Worm (Caenorhabditis elegans) whole organism, early embryonic: Measurements from ENCODE around the gene ZC513.2.

Experiments used
- B0310.2 ChIP-seq: sonication (generic microtip); optimal IDR thresholded peaks from 2 replicates; lab custom pipeline; 2016; ENCODE audit warnings: mild to moderate bottlenecking, missing genetic modification characterization, missing compliant biosample characterization
- F13C5.2 ChIP-seq: sonication (generic microtip); optimal IDR thresholded peaks from 2 replicates; lab custom pipeline; 2017; ENCODE audit warnings: mild to moderate bottlenecking, missing genetic modification characterization, inconsistent platforms, missing compliant biosample characterization
- aly-1 ChIP-seq: sonication (generic microtip); optimal IDR thresholded peaks from 2 replicates; lab custom pipeline; 2016; ENCODE audit warnings: missing genetic modification characterization, missing compliant biosample characterization
- ama-1 ChIP-seq: fragments of 150-350 bp; optimal IDR thresholded peaks from 2 replicates; lab custom pipeline; 2014
- ceh-13 ChIP-seq: fragments of 200-800 bp; sonication (Bioruptor generic); optimal IDR thresholded peaks from 2 replicates; lab custom pipeline; 2018; ENCODE audit warnings: mild to moderate bottlenecking, missing genetic modification characterization, missing compliant biosample characterization
- ceh-36 ChIP-seq: sonication (generic microtip); optimal IDR thresholded peaks from 2 replicates; lab custom pipeline; 2016; ENCODE audit warnings: missing genetic modification characterization, inconsistent platforms, missing compliant biosample characterization
- ets-7 ChIP-seq: sonication (generic microtip); optimal IDR thresholded peaks from 2 replicates; lab custom pipeline; 2016; ENCODE audit warnings: missing genotype, missing genetic modification characterization, missing compliant biosample characterization
- flt-1 ChIP-seq: fragments of 200-800 bp; sonication (Bioruptor generic); IDR thresholded peaks from 2 replicates; pipeline ENCODE4 v1.3.6; 2022; ENCODE audit warnings: missing genetic modification characterization, missing compliant biosample characterization
- hmbx-1 ChIP-seq: sonication (generic microtip); optimal IDR thresholded peaks from 2 replicates; lab custom pipeline; 2016; ENCODE audit warnings: mild to moderate bottlenecking, missing genetic modification characterization, missing compliant biosample characterization
- hmg-4 ChIP-seq: fragments of 200-800 bp; sonication (Bioruptor generic); optimal IDR thresholded peaks from 2 replicates; lab custom pipeline; 2018; ENCODE audit warnings: mild to moderate bottlenecking, missing genetic modification characterization, missing compliant biosample characterization
- hnd-1 ChIP-seq: sonication (generic microtip); optimal IDR thresholded peaks from 2 replicates; lab custom pipeline; 2016; ENCODE audit warnings: missing genetic modification characterization, missing compliant biosample characterization
- pes-1 ChIP-seq: fragments of 200-800 bp; sonication (Bioruptor generic); IDR thresholded peaks from 2 replicates; pipeline ENCODE4 v1.3.6; 2022; ENCODE audit warnings: missing genetic modification reagents, missing genetic modification characterization, missing compliant biosample characterization
- scrt-1 ChIP-seq: fragments of 200-800 bp; sonication (Bioruptor generic); IDR thresholded peaks from 2 replicates; pipeline ENCODE4 v1.3.6; 2022; ENCODE audit warnings: missing genetic modification characterization, missing compliant biosample characterization
- sea-1 ChIP-seq: fragments of 200-800 bp; sonication (Bioruptor generic); conservative IDR thresholded peaks from 2 replicates; pipeline ENCODE4 v1.3.6; 2022; ENCODE audit warnings: missing genetic modification characterization, missing compliant biosample characterization
- tbx-11 ChIP-seq: fragments of 200-800 bp; sonication (Bioruptor generic); IDR thresholded peaks from 2 replicates; pipeline ENCODE4 v1.3.6; 2022; ENCODE audit warnings: missing genetic modification characterization, missing compliant biosample characterization
- tbx-37 ChIP-seq: fragments of 200-800 bp; sonication (Bioruptor generic); conservative IDR thresholded peaks from 2 replicates; pipeline ENCODE4 v1.3.6; 2022; ENCODE audit warnings: missing genetic modification reagents, missing genetic modification characterization, missing compliant biosample characterization
- tra-4 ChIP-seq: sonication (generic microtip); optimal IDR thresholded peaks from 2 replicates; lab custom pipeline; 2017; ENCODE audit warnings: missing genetic modification characterization, missing compliant biosample characterization

Gene ZC513.2

DNA sequence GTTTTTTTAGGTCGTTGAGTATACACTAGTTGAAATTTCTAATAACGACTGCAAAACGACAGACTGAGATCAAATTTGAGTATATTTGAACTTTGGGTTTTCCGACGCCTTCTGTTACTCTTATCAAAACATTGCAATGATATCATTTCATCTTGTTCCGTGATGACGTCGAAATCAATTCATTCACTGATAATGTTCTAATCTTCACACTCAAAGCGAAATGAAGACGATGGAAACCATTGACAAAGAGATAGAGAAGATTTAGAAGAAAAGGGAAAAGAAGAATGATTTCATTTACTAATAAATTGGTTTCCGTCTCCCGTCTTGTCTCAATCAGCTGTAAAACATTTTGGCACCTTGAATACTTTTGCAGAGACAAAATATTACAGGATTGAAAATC is 18.9 kb downstream of the ZC513.2 start:
- no peak for TF ChIP-seq hnd-1 (tag; lab: Kevin White, UChicago)
- TF ChIP-seq pes-1 (GFP tag; lab: Robert Waterston, UW) = no peak
- no peak for TF ChIP-seq B0310.2 (tag; lab: Kevin White, UChicago)
- no peak for TF ChIP-seq F13C5.2 (tag; lab: Kevin White, UChicago)
- no peak for TF ChIP-seq ceh-36 (tag; lab: Kevin White, UChicago)
- no peak for TF ChIP-seq aly-1 (tag; lab: Kevin White, UChicago)
- TF ChIP-seq ama-1 = no peak
- TF ChIP-seq flt-1 (GFP tag; lab: Robert Waterston, UW) = no peak
- no peak for TF ChIP-seq tbx-37
- TF ChIP-seq sea-1 (GFP tag; lab: Robert Waterston, UW) = no peak
- no peak for TF ChIP-seq hmbx-1 (tag; lab: Kevin White, UChicago)
- TF ChIP-seq tra-4 (tag; lab: Kevin White, UChicago) = no peak
- TF ChIP-seq hmg-4 (GFP tag; lab: Kevin White, UChicago) = no peak

DNA sequence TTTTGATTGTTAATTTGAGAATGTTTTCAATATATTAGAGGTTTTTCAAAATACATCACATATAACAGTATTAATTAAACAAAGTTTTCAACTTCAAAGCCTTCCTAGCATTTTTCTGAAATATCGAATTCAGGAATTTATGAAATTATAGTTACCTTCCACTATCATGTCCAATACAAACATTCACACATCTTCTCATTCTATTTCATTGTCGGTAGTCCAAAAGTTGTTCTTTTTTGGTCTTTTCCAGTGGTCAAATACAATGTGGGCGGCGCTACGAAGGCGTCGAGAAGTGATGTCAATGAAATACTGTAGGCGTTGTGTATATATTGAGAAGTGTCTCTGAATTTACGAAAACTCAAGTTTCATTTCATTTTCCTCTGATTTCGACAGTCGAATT is 21.5 kb downstream of the ZC513.2 start, which contains the start of gene catp-3:
Gene catp-3 (plus strand): TSS at position 301 of the 400 bp plus-strand sequence.
- TF ChIP-seq scrt-1 (no peak), ets-7 (tag; lab: Kevin White, UChicago) (no peak), hmbx-1 (tag; lab: Kevin White, UChicago) (no peak), hnd-1 (tag; lab: Kevin White, UChicago) (no peak), flt-1 (GFP tag; lab: Robert Waterston, UW) (no peak), ama-1 (no peak), hmg-4 (GFP tag; lab: Kevin White, UChicago) (no peak), tra-4 (tag; lab: Kevin White, UChicago) (no peak), ceh-13 (GFP tag; lab: Kevin White, UChicago) (no peak), ceh-36 (tag; lab: Kevin White, UChicago) (no peak), sea-1 (GFP tag; lab: Robert Waterston, UW) (no peak), aly-1 (tag; lab: Kevin White, UChicago) (no peak), B0310.2 (tag; lab: Kevin White, UChicago) (no peak), tbx-37 (no peak), pes-1 (GFP tag; lab: Robert Waterston, UW) (no peak), tbx-11 (GFP tag; lab: Robert Waterston, UW) (no peak), F13C5.2 (tag; lab: Kevin White, UChicago) (no peak)

ce11 chrV:8079813-8080212 is 25.6 kb downstream of the ZC513.2 start:
- no peak for TF ChIP-seq scrt-1
- no peak for TF ChIP-seq hmbx-1 (tag; lab: Kevin White, UChicago)
- no peak for TF ChIP-seq ama-1
- TF ChIP-seq ets-7 (tag; lab: Kevin White, UChicago) = no peak

DNA sequence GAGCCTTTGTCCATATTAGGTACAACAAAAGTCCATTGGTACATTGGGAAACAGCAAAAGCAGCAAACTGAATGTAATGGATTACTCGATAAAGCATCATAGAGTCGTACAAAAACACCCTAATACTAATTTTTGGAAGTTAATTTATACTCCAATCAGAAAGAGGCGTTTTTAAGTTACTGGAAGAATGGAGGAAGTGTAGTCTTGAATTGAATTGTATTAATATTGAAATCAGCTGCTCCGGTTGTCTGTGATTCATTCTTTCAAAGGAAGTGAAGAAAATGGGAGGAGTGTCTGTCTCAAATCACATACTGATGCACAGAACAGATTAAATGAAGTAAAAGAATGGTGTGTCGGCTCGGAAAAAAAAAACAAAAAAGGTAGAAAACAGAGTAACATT is 27.3 kb downstream of the ZC513.2 start, which contains the start of gene str-131:
Gene str-131 (minus strand): TSS at position 101 of the 400 bp plus-strand sequence.
- TF ChIP-seq flt-1 (GFP tag; lab: Robert Waterston, UW) = no peak
- no peak for TF ChIP-seq sea-1 (GFP tag; lab: Robert Waterston, UW)
- TF ChIP-seq ceh-13 (GFP tag; lab: Kevin White, UChicago) = no peak
- TF ChIP-seq scrt-1 = no peak
- TF ChIP-seq ama-1 = no peak

ce11 chrV:8085141-8085540 is 30.9 kb downstream of the ZC513.2 start, which contains the start of gene C09H5.7:
Gene C09H5.7 (minus strand): TSS chrV:8085241.
- no peak for TF ChIP-seq ceh-36 (tag; lab: Kevin White, UChicago)
- TF ChIP-seq pes-1 (GFP tag; lab: Robert Waterston, UW) = no peak
- no peak for TF ChIP-seq tbx-11 (GFP tag; lab: Robert Waterston, UW)
- TF ChIP-seq F13C5.2 (tag; lab: Kevin White, UChicago) = no peak

DNA sequence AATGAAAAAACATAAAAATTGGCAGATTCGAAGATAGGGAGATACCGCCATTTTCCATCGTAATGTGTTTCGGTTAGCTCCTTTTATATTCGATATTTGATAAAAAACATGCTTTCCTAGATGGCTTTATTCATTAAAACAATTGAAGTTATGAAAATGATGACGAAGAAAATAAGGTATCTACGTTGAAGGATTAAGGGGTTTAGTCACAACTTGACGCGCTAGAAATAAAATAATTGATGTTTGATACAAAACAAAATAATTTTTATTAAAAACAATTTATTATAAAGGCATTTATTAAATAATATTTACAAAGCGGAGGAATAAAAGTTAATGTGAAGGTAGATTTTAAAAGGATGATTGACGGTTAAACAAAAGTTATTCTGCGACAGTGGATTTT is 36.4 kb downstream of the ZC513.2 start, which contains the start of gene str-130:
Gene str-130 (minus strand): TSS at position 101 of the 400 bp plus-strand sequence.
- TF ChIP-seq ceh-13 (GFP tag; lab: Kevin White, UChicago) (no peak), B0310.2 (tag; lab: Kevin White, UChicago) (no peak), flt-1 (GFP tag; lab: Robert Waterston, UW) (no peak), ets-7 (tag; lab: Kevin White, UChicago) (no peak), ama-1 (no peak), scrt-1 (no peak), F13C5.2 (tag; lab: Kevin White, UChicago) (no peak), hmg-4 (GFP tag; lab: Kevin White, UChicago) (no peak), tra-4 (tag; lab: Kevin White, UChicago) (no peak), hmbx-1 (tag; lab: Kevin White, UChicago) (no peak), aly-1 (tag; lab: Kevin White, UChicago) (no peak), hnd-1 (tag; lab: Kevin White, UChicago) (no peak), tbx-37 (no peak), pes-1 (GFP tag; lab: Robert Waterston, UW) (no peak), tbx-11 (GFP tag; lab: Robert Waterston, UW) (no peak), ceh-36 (tag; lab: Kevin White, UChicago) (no peak), sea-1 (GFP tag; lab: Robert Waterston, UW) (no peak)

ce11 chrV:8092385-8092784 is 38.2 kb downstream of the ZC513.2 start, which contains the start of gene str-129:
Gene str-129 (minus strand): TSS chrV:8092485.
- TF ChIP-seq scrt-1 = no peak

DNA sequence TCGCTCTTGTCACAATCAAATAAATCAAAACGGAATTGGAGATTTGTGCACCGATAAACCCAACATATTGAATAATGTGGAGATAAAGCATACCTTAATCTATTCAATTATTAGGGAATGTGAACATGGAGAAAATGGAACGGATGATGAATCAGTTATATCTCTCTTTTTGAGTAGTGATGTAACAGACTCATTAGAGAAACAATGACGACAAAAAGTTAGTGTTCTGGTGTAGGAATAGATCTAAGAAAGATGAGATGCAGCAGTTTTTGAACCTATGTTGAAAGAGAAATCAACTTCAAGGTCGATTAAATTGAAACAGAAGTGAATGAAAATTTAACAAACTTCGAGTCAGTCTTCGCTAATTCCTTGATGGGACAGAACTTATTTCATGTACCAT is 41.1 kb downstream of the ZC513.2 start, which contains the start of gene str-146:
Gene str-146 (minus strand): TSS at position 101 of the 400 bp plus-strand sequence.
- no peak for TF ChIP-seq ets-7 (tag; lab: Kevin White, UChicago)
- no peak for TF ChIP-seq sea-1 (GFP tag; lab: Robert Waterston, UW)
- TF ChIP-seq aly-1 (tag; lab: Kevin White, UChicago) = no peak
- TF ChIP-seq tbx-37 = no peak
- no peak for TF ChIP-seq B0310.2 (tag; lab: Kevin White, UChicago)
